Fruit fly (Drosophila melanogaster): ENCODE measurements around the gene CG14989.

CG14989 gene

dm6 chr3L:4070996-4071379 is 16.4 kb upstream of the CG14989 start (continued):
- TF ChIP-seq Nf-YC (tag; optimal IDR thresholded peaks at IDR 0.05) (no peak), Bgb (GFP tag; IDR thresholded peaks at IDR 0.05; ENCODE audit: partially characterized antibody) (no peak), tx (GFP tag; optimal IDR thresholded peaks at IDR 0.05) (no peak), pnt (GFP tag; optimal IDR thresholded peaks at IDR 0.05) (peak; percentile 20), CG12299 (tag; optimal IDR thresholded peaks at IDR 0.05) (peak; percentile 32), nerfin-1 (tag; optimal IDR thresholded peaks at IDR 0.05) (no peak), croc (GFP tag; conservative IDR thresholded peaks at IDR 0.05) (no peak), luna (GFP tag; optimal IDR thresholded peaks at IDR 0.05) (no peak), fd102C (GFP tag; optimal IDR thresholded peaks at IDR 0.05) (no peak), Oaz (GFP tag; IDR thresholded peaks at IDR 0.05) (no peak), danr (GFP tag; IDR thresholded peaks at IDR 0.05) (peak; percentile 47; the same call in 1 of the 2 replicates), CG12744 (GFP tag; optimal IDR thresholded peaks at IDR 0.05) (no peak), insv (GFP tag; optimal IDR thresholded peaks at IDR 0.05) (no peak), CG34376 (GFP tag; optimal IDR thresholded peaks at IDR 0.05) (no peak), Xbp1 (GFP tag; optimal IDR thresholded peaks at IDR 0.05) (peak; percentile 64), Eip74EF (GFP tag; optimal IDR thresholded peaks at IDR 0.05) (no peak), grau (tag; optimal IDR thresholded peaks at IDR 0.05) (peak; percentile 42), esg (GFP tag; conservative IDR thresholded peaks at IDR 0.05) (peak; percentile 81), CG31224 (GFP tag; IDR thresholded peaks at IDR 0.05) (peak; percentile 61), CG11093 (GFP tag; IDR thresholded peaks at IDR 0.05) (no peak), HLH3B (GFP tag; IDR thresholded peaks at IDR 0.05) (peak; percentile 82), Hr78 (GFP tag; optimal IDR thresholded peaks at IDR 0.05) (no peak), CG16779 (GFP tag; IDR thresholded peaks at IDR 0.05) (no peak), Fer2 (tag; optimal IDR thresholded peaks at IDR 0.05) (no peak), CG14710 (tag; optimal IDR thresholded peaks at IDR 0.05) (peak; percentile 4), NK7.1 (GFP tag; optimal IDR thresholded peaks at IDR 0.05) (no peak), Dad (GFP tag; optimal IDR thresholded peaks at IDR 0.05) (no peak), Scr (GFP tag; IDR thresholded peaks at IDR 0.05; ENCODE audit: partially characterized antibody) (no peak), CG12391 (tag; optimal IDR thresholded peaks at IDR 0.05) (peak; percentile 55), CG17359 (tag; optimal IDR thresholded peaks at IDR 0.05) (peak; percentile 75), az2 (GFP tag; optimal IDR thresholded peaks at IDR 0.05) (peak; percentile 28), CG9817 (tag; optimal IDR thresholded peaks at IDR 0.05) (peak; percentile 56), wdn (GFP tag; IDR thresholded peaks at IDR 0.05) (no peak), pb (GFP tag; optimal IDR thresholded peaks at IDR 0.05) (no peak), CG8765 (GFP tag; IDR thresholded peaks at IDR 0.05) (no peak; the same call in 1 of the 2 replicates), ems (GFP tag; optimal IDR thresholded peaks at IDR 0.05) (no peak), z (GFP tag; IDR thresholded peaks at IDR 0.05) (no peak), sens-2 (GFP tag; IDR thresholded peaks at IDR 0.05) (peak; percentile 63; the same call in 1 of the 2 replicates), CG34224 (GFP tag; IDR thresholded peaks at IDR 0.05; ENCODE audit: partially characterized antibody) (no peak), sna (GFP tag; IDR thresholded peaks at IDR 0.05; ENCODE audit: partially characterized antibody) (no peak), CG4360 (GFP tag; IDR thresholded peaks at IDR 0.05) (no peak), CG15479 (GFP tag; optimal IDR thresholded peaks at IDR 0.05) (no peak), CHES-1-like (GFP tag; optimal IDR thresholded peaks at IDR 0.05) (no peak), CG18262 (tag; optimal IDR thresholded peaks at IDR 0.05) (peak; percentile 22), shn (GFP tag; optimal IDR thresholded peaks at IDR 0.05) (peak; percentile 18)

Measured in whole organism, embryonic.